Worm (Caenorhabditis elegans) whole organism, L4 larva: Measurements from ENCODE around the gene srp-8.

Source experiments
- F49E8.2 ChIP-seq: sonication (generic microtip); optimal IDR thresholded peaks from 2 replicates; lab custom pipeline; 2016; ENCODE audit warnings: missing compliant biosample characterization, mild to moderate bottlenecking, missing genetic modification characterization, borderline replicate concordance
- aha-1 ChIP-seq: fragments of 150-350 bp; peaks from one replicate; lab custom pipeline; 2014; ENCODE audit warnings: missing biosample characterization, missing genetic modification characterization
- arid-1 ChIP-seq: fragments of 200-800 bp; sonication (Bioruptor generic); conservative IDR thresholded peaks from 2 replicates; pipeline ENCODE4 v1.3.6; 2022; ENCODE audit warnings: missing genetic modification reagents, missing genetic modification characterization, missing compliant biosample characterization
- attf-4 ChIP-seq: sonication (generic microtip); optimal IDR thresholded peaks from 3 replicates; lab custom pipeline; 2017; ENCODE audit warnings: missing biosample characterization, missing genetic modification characterization
- ceh-44 ChIP-seq: fragments of 200-800 bp; sonication (Bioruptor generic); IDR thresholded peaks from 2 replicates; pipeline ENCODE4 v1.3.6; 2022; ENCODE audit warnings: missing genetic modification reagents, missing genetic modification characterization, missing compliant biosample characterization
- ces-1 ChIP-seq: fragments of 150-350 bp; sonication (generic microtip); optimal IDR thresholded peaks from 4 replicates; lab custom pipeline; 2014; ENCODE audit warnings: missing biosample characterization, missing genetic modification reagents, missing genetic modification characterization
- daf-16 ChIP-seq, 3 experiments: sonication (generic microtip); optimal IDR thresholded peaks; 2 replicates each; lab custom pipeline; 2016 to 2017; ENCODE audit warnings: missing genetic modification characterization in 3 of 3, missing genetic modification reagents in 3 of 3, mild to moderate bottlenecking in 2 of 3, missing compliant biosample characterization in 2 of 3, missing biosample characterization in 1 of 3, moderate library complexity in 1 of 3
- daf-19 ChIP-seq: fragments of 200-800 bp; sonication (Bioruptor generic); conservative IDR thresholded peaks from 2 replicates; pipeline ENCODE4 v1.3.6; 2022; ENCODE audit warnings: missing genetic modification characterization, missing compliant biosample characterization
- dmd-6 ChIP-seq: fragments of 200-800 bp; sonication (Bioruptor generic); IDR thresholded peaks from 2 replicates; pipeline ENCODE4 v1.3.6; 2022; ENCODE audit warnings: missing genetic modification reagents, missing genetic modification characterization, missing compliant biosample characterization
- dve-1 ChIP-seq: sonication (generic microtip); optimal IDR thresholded peaks from 2 replicates; lab custom pipeline; 2017; ENCODE audit warnings: antibody characterized with exemption, mild to moderate bottlenecking, missing genetic modification characterization, missing compliant biosample characterization; ENCODE audit not compliant: insufficient read depth
- egl-27 ChIP-seq: sonication (generic microtip); optimal IDR thresholded peaks from 3 replicates; lab custom pipeline; 2017; ENCODE audit warnings: missing biosample characterization, missing genetic modification reagents, missing genetic modification characterization
- fkh-10 ChIP-seq: fragments of 150-350 bp; optimal IDR thresholded peaks from 2 replicates; lab custom pipeline; 2014; ENCODE audit warnings: missing biosample characterization, missing genetic modification reagents, missing genetic modification characterization
- hif-1 ChIP-seq, 2 experiments: sonication (generic microtip); optimal IDR thresholded peaks; 2 replicates each; lab custom pipeline; 2016 to 2017; ENCODE audit warnings: missing compliant biosample characterization in 2 of 2, missing genetic modification characterization in 2 of 2, missing genetic modification reagents in 2 of 2, missing genotype in 2 of 2, mild to moderate bottlenecking in 1 of 2
- hlh-11 ChIP-seq: fragments of 200-800 bp; sonication (Bioruptor generic); optimal IDR thresholded peaks from 2 replicates; lab custom pipeline; 2018; ENCODE audit warnings: mild to moderate bottlenecking, missing genetic modification characterization, missing compliant biosample characterization
- hlh-30 ChIP-seq: sonication (generic microtip); optimal IDR thresholded peaks from 2 replicates; lab custom pipeline; 2017; ENCODE audit warnings: antibody characterized with exemption, mild to moderate bottlenecking, missing genetic modification characterization, missing compliant biosample characterization; ENCODE audit not compliant: insufficient read depth
- lin-1 ChIP-seq: fragments of 200-800 bp; sonication (Bioruptor generic); IDR thresholded peaks from 2 replicates; pipeline ENCODE4 v1.3.6; 2022; ENCODE audit warnings: missing genetic modification reagents, missing genetic modification characterization, missing compliant biosample characterization
- lin-38 ChIP-seq: fragments of 200-800 bp; sonication (Bioruptor generic); IDR thresholded peaks from 2 replicates; pipeline ENCODE4 v1.3.6; 2022; ENCODE audit warnings: missing genetic modification reagents, missing genetic modification characterization, missing compliant biosample characterization
- lir-3 ChIP-seq: sonication (generic microtip); optimal IDR thresholded peaks from 2 replicates; lab custom pipeline; 2016; ENCODE audit warnings: mild to moderate bottlenecking, missing genetic modification characterization, missing compliant biosample characterization
- lsy-2 ChIP-seq, 2 experiments: fragments of 150-350 bp in 1 of 2; sonication (generic microtip) in 1 of 2; optimal IDR thresholded peaks; 2 replicates each; lab custom pipeline; 2014 to 2017; ENCODE audit warnings: missing biosample characterization in 2 of 2, missing genetic modification characterization in 2 of 2
- madf-5 ChIP-seq, 2 experiments: fragments of 200-800 bp; sonication (Bioruptor generic); IDR thresholded peaks; 2 replicates each; pipeline ENCODE4 v1.3.6; 2022; ENCODE audit warnings: missing compliant biosample characterization in 2 of 2, missing genetic modification characterization in 2 of 2
- mdt-29 ChIP-seq: fragments of 200-800 bp; sonication (Bioruptor generic); IDR thresholded peaks from 2 replicates; pipeline ENCODE4 v1.3.6; 2022; ENCODE audit warnings: missing genetic modification reagents, missing genetic modification characterization, missing compliant biosample characterization
- mep-1 ChIP-seq: fragments of 150-350 bp; sonication (generic microtip); optimal IDR thresholded peaks from 3 replicates; lab custom pipeline; 2014; ENCODE audit warnings: missing biosample characterization, missing genetic modification characterization
- mes-2 ChIP-seq: sonication (generic microtip); optimal IDR thresholded peaks from 2 replicates; lab custom pipeline; 2016; ENCODE audit warnings: missing genotype, mild to moderate bottlenecking, missing genetic modification characterization, missing compliant biosample characterization; ENCODE audit not compliant: poor library complexity, severe bottlenecking
- mxl-3 ChIP-seq: fragments of 200-800 bp; sonication (Bioruptor generic); optimal IDR thresholded peaks from 2 replicates; lab custom pipeline; 2018; ENCODE audit warnings: mild to moderate bottlenecking, missing genetic modification characterization, missing compliant biosample characterization
- nhr-102 ChIP-seq: sonication (generic microtip); optimal IDR thresholded peaks from 2 replicates; lab custom pipeline; 2016; ENCODE audit warnings: mild to moderate bottlenecking, missing genetic modification characterization, moderate library complexity, missing compliant biosample characterization
- nhr-28 ChIP-seq: fragments of 150-350 bp; optimal IDR thresholded peaks from 2 replicates; lab custom pipeline; 2014; ENCODE audit warnings: missing biosample characterization, missing genetic modification characterization
- nhr-42 ChIP-seq: fragments of 200-800 bp; sonication (Bioruptor generic); IDR thresholded peaks from 2 replicates; pipeline ENCODE4 v1.3.6; 2022; ENCODE audit warnings: missing genetic modification characterization, missing compliant biosample characterization
- php-3 ChIP-seq: fragments of 200-800 bp; sonication (Bioruptor generic); IDR thresholded peaks from 2 replicates; pipeline ENCODE4 v1.3.6; 2022; ENCODE audit warnings: missing genetic modification reagents, missing genetic modification characterization, missing compliant biosample characterization
- pqm-1 ChIP-seq: sonication (generic microtip); optimal IDR thresholded peaks from 2 replicates; lab custom pipeline; 2017; ENCODE audit warnings: missing biosample characterization, missing genetic modification characterization
- rbr-2 ChIP-seq: sonication (generic microtip); optimal IDR thresholded peaks from 2 replicates; lab custom pipeline; 2016; ENCODE audit warnings: missing genotype, missing genetic modification characterization, missing compliant biosample characterization
- set-16 ChIP-seq: fragments of 200-800 bp; sonication (Bioruptor generic); IDR thresholded peaks from 2 replicates; pipeline ENCODE4 v1.3.6; 2022; ENCODE audit warnings: missing genetic modification reagents, missing genetic modification characterization, missing compliant biosample characterization
- skn-1 ChIP-seq: fragments of 150-350 bp; optimal IDR thresholded peaks from 2 replicates; lab custom pipeline; 2014; ENCODE audit warnings: missing biosample characterization, missing genetic modification characterization
- snpc-1.2 ChIP-seq: fragments of 200-800 bp; sonication (Bioruptor generic); IDR thresholded peaks from 2 replicates; pipeline ENCODE4 v1.3.6; 2022; ENCODE audit warnings: missing genetic modification reagents, missing genetic modification characterization, missing compliant biosample characterization
- tra-1 ChIP-seq: fragments of 200-800 bp; sonication (Bioruptor generic); IDR thresholded peaks from 2 replicates; pipeline ENCODE4 v1.3.6; 2022; ENCODE audit warnings: missing genetic modification reagents, missing genetic modification characterization, missing compliant biosample characterization
- unc-62 ChIP-seq, 3 experiments: fragments of 150-350 bp in 1 of 3; sonication (generic microtip); optimal IDR thresholded peaks in 2 of 3; peaks in 1 of 3; 1 replicate in 1 of 3; 2 replicates in 2 of 3; lab custom pipeline; 2014 to 2017; ENCODE audit warnings: missing biosample characterization in 3 of 3, missing genetic modification characterization in 3 of 3, missing genetic modification reagents in 3 of 3, missing genotype in 1 of 3
- zag-1 ChIP-seq: fragments of 150-350 bp; optimal IDR thresholded peaks from 2 replicates; lab custom pipeline; 2014; ENCODE audit warnings: missing biosample characterization, missing genetic modification characterization
- zip-11 ChIP-seq: fragments of 200-800 bp; sonication (Bioruptor generic); IDR thresholded peaks from 2 replicates; pipeline ENCODE4 v1.3.6; 2022; ENCODE audit warnings: missing genetic modification characterization, missing compliant biosample characterization
- zip-2 ChIP-seq: fragments of 150-350 bp; optimal IDR thresholded peaks from 2 replicates; lab custom pipeline; 2014; ENCODE audit warnings: missing biosample characterization, missing genetic modification characterization
- ztf-7 ChIP-seq: fragments of 150-350 bp; optimal IDR thresholded peaks from 2 replicates; lab custom pipeline; 2014; ENCODE audit warnings: missing biosample characterization, missing genetic modification characterization

The srp-8 gene

DNA sequence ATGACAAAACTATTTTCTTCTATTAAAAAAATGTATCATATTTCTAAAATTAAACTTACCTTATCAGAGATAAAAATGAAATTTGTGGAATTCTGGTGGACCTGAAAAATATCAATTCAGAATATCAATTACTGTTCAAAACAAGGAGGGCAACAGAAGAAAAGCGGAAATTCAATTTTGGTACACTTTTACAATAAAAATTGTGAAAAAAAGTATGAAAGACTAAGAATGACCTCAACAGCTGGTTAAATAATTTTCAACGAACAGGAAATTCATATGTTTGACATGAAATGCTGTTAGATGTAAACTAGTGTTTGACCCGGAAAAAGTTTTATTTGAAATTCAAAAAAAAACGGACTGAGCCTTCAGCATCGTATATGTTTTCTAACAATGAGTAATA, 30.4 kb downstream of the srp-8 start, which contains the start of gene K07C11.7:
Gene K07C11.7 (minus strand): TSS at position 101 of the 400 bp plus-strand sequence.
- no peak for TF ChIP-seq skn-1
- TF ChIP-seq zip-11 (GFP tag; lab: Robert Waterston, UW): no peak
- TF ChIP-seq daf-19 (GFP tag; lab: Robert Waterston, UW): no peak
- no peak for TF ChIP-seq F49E8.2 (tag; lab: Kevin White, UChicago)
- no peak for TF ChIP-seq fkh-10
- no peak for TF ChIP-seq ces-1 (GFP tag; lab: Kevin White, UChicago)
- TF ChIP-seq hlh-30 (tag; lab: Kevin White, UChicago): no peak
- TF ChIP-seq, all 104 proteins: peak for 0

- TF ChIP-seq mes-2 (tag; lab: Kevin White, UChicago) (peak; percentile 32), lin-38 (GFP tag; lab: Robert Waterston, UW) (0 out of 2 replicates have a peak, but pooled peaks have one; percentile 7), arid-1 (no peak), aha-1 (tag; lab: Kevin White, UChicago) (peak; percentile 68), mep-1 (tag; lab: Kevin White, UChicago) (peak; percentile 12), rbr-2 (tag; lab: Kevin White, UChicago) (peak; percentile 5), mxl-3 (no peak), unc-62 (GFP tag; optimal IDR thresholded peaks at IDR 0.05 in 1 of 2; lab: Kevin White, UChicago) (peak in 1 of 2 experiments; percentile 48), unc-62 (tag; optimal IDR thresholded peaks at IDR 0.05; lab: Kevin White, UChicago) (no peak)
- TF ChIP-seq, all 104 proteins: peak for 6
Measured at ce11 chrV:8215158-8215557, 31.7 kb downstream of the srp-8 start.

- TF ChIP-seq hif-1 (tag; optimal IDR thresholded peaks at IDR 0.05; lab: Kevin White, UChicago) (peak in 1 of 2 experiments; percentile 23), nhr-42 (GFP tag; lab: Robert Waterston, UW) (no peak), nhr-28 (tag; lab: Kevin White, UChicago) (peak; percentile 25), lin-1 (GFP tag; lab: Robert Waterston, UW) (peak; percentile 53), madf-5 (GFP tag; IDR thresholded peaks at IDR 0.05; lab: Robert Waterston, UW) (no peak), php-3 (peak; percentile 77), dve-1 (tag; lab: Kevin White, UChicago) (peak; percentile 45), daf-16 (GFP tag; optimal IDR thresholded peaks at IDR 0.05; lab: Kevin White, UChicago) (no peak), daf-16 (tag; optimal IDR thresholded peaks at IDR 0.05; lab: Kevin White, UChicago) (peak; percentile 60), ceh-44 (GFP tag; lab: Robert Waterston, UW) (no peak), dmd-6 (GFP tag; lab: Robert Waterston, UW) (peak; percentile 81), tra-1 (peak; percentile 53; the same call in 1 of the 2 replicates), ztf-7 (tag; lab: Kevin White, UChicago) (no peak), pqm-1 (tag; lab: Kevin White, UChicago) (peak; percentile 66), hlh-11 (tag; lab: Kevin White, UChicago) (peak; percentile 63), egl-27 (tag; lab: Kevin White, UChicago) (no peak)
Measured at ce11 chrV:8217118-8217517, 33.6 kb downstream of the srp-8 start.

ce11 chrV:8217661-8218265, 34.3 kb downstream of the srp-8 start, which contains the start of gene K07C11.8:
TSS of gene K07C11.8 (minus strand) at chrV:8217884.
- peak in 1 of 2 experiments; percentile 69 for TF ChIP-seq unc-62 (GFP tag; optimal IDR thresholded peaks at IDR 0.05 in 1 of 2; lab: Kevin White, UChicago)
- no peak for TF ChIP-seq unc-62 (tag; optimal IDR thresholded peaks at IDR 0.05; lab: Kevin White, UChicago)
- TF ChIP-seq lin-1 (GFP tag; lab: Robert Waterston, UW): peak; percentile 14; the same call in 1 of the 2 replicates
- no peak for TF ChIP-seq zag-1
- no peak for TF ChIP-seq mes-2 (tag; lab: Kevin White, UChicago)
- peak; percentile 44 for TF ChIP-seq aha-1 (tag; lab: Kevin White, UChicago)
- TF ChIP-seq hlh-30 (tag; lab: Kevin White, UChicago): peak; percentile 7
- no peak for TF ChIP-seq daf-16 (GFP tag; optimal IDR thresholded peaks at IDR 0.05; lab: Kevin White, UChicago)
- TF ChIP-seq daf-16 (tag; optimal IDR thresholded peaks at IDR 0.05; lab: Kevin White, UChicago): peak; percentile 10
- no peak for TF ChIP-seq snpc-1.2 (GFP tag; lab: Robert Waterston, UW)
- peak; percentile 32; the same call in 1 of the 2 replicates for TF ChIP-seq tra-1
- TF ChIP-seq dmd-6 (GFP tag; lab: Robert Waterston, UW): peak; percentile 78
- no peak for TF ChIP-seq lir-3 (tag; lab: Kevin White, UChicago)
- peak; percentile 25 for TF ChIP-seq dve-1 (tag; lab: Kevin White, UChicago)
- TF ChIP-seq attf-4: no peak
- TF ChIP-seq F49E8.2 (tag; lab: Kevin White, UChicago): no peak
- peak; percentile 23 for TF ChIP-seq fkh-10
- TF ChIP-seq mxl-3: peak; percentile 34
- TF ChIP-seq nhr-102 (tag; lab: Kevin White, UChicago): no peak
- peak; percentile 23; the same call in 1 of the 2 replicates for TF ChIP-seq mdt-29 (GFP tag; lab: Robert Waterston, UW)
- TF ChIP-seq nhr-28 (tag; lab: Kevin White, UChicago): peak; percentile 50
- no peak for TF ChIP-seq set-16 (GFP tag; lab: Robert Waterston, UW)
- no peak for TF ChIP-seq zip-2 (tag; lab: Kevin White, UChicago)
- TF ChIP-seq lsy-2 (tag; optimal IDR thresholded peaks at IDR 0.05; lab: Kevin White, UChicago): no peak
- TF ChIP-seq hlh-11 (tag; lab: Kevin White, UChicago): peak; percentile 71
